Worm (Caenorhabditis elegans) whole organism, young adult: Measurements from ENCODE around the gene pqn-79.
"Not testable (repeated sequence)": the region's sequence is repeated elsewhere in the genome, so short reads cannot be mapped to it uniquely, and the experiment has no call there.

Source experiments
- C06A6.2 ChIP-seq: fragments of 200-800 bp; sonication (Bioruptor generic); conservative IDR thresholded peaks from 2 replicates; pipeline ENCODE4 v1.3.6; 2022; ENCODE audit warnings: missing genetic modification characterization, missing compliant biosample characterization
- C17E4.6 ChIP-seq: fragments of 200-800 bp; sonication (Bioruptor generic); IDR thresholded peaks from 2 replicates; pipeline ENCODE4 v1.3.6; 2022; ENCODE audit warnings: missing genetic modification reagents, missing genetic modification characterization, missing compliant biosample characterization
- F10E7.11 ChIP-seq: sonication (generic microtip); optimal IDR thresholded peaks from 2 replicates; lab custom pipeline; 2017; ENCODE audit warnings: mild to moderate bottlenecking, missing genetic modification characterization, moderate library complexity, missing compliant biosample characterization
- F22D6.2 ChIP-seq: sonication (generic microtip); optimal IDR thresholded peaks from 2 replicates; lab custom pipeline; 2016; ENCODE audit warnings: mild to moderate bottlenecking, missing genetic modification characterization, missing compliant biosample characterization
- F37B4.10 ChIP-seq: fragments of 200-800 bp; sonication (Bioruptor generic); IDR thresholded peaks from 2 replicates; pipeline ENCODE4 v1.3.6; 2022; ENCODE audit warnings: missing genetic modification characterization, missing compliant biosample characterization
- F52B5.7 ChIP-seq: sonication (generic microtip); optimal IDR thresholded peaks from 2 replicates; lab custom pipeline; 2016; ENCODE audit warnings: mild to moderate bottlenecking, missing genetic modification characterization, missing compliant biosample characterization
- K11D2.4 ChIP-seq: fragments of 200-800 bp; sonication (Bioruptor generic); IDR thresholded peaks from 2 replicates; pipeline ENCODE4 v1.3.6; 2022; ENCODE audit warnings: missing genetic modification reagents, missing genetic modification characterization, missing compliant biosample characterization
- Y53F4B.3 ChIP-seq: fragments of 200-800 bp; sonication (Bioruptor generic); IDR thresholded peaks from 2 replicates; pipeline ENCODE4 v1.3.6; 2022; ENCODE audit warnings: missing genetic modification reagents, missing genetic modification characterization, missing compliant biosample characterization
- Y53G8AR.9 ChIP-seq: fragments of 200-800 bp; sonication (Bioruptor generic); conservative IDR thresholded peaks from 2 replicates; pipeline ENCODE4 v1.3.6; 2022; ENCODE audit warnings: missing genetic modification reagents, missing genetic modification characterization, missing compliant biosample characterization
- Y67H2A.10 ChIP-seq: fragments of 200-800 bp; sonication (Bioruptor generic); conservative IDR thresholded peaks from 2 replicates; pipeline ENCODE4 v1.3.6; 2022; ENCODE audit warnings: missing genetic modification reagents, missing genetic modification characterization, missing compliant biosample characterization
- Y79H2A.3 ChIP-seq: fragments of 200-800 bp; sonication (Bioruptor generic); conservative IDR thresholded peaks from 2 replicates; pipeline ENCODE4 v1.3.6; 2022; ENCODE audit warnings: missing genetic modification reagents, missing genetic modification characterization, missing compliant biosample characterization
- ama-1 ChIP-seq, 3 experiments: fragments of 150-350 bp in 1 of 3; sonication (generic microtip) in 2 of 3; optimal IDR thresholded peaks; 2 replicates each; lab custom pipeline; 2014 to 2018; ENCODE audit warnings: missing biosample characterization in 2 of 3, missing genetic modification characterization in 2 of 3, missing genetic modification reagents in 2 of 3
- aptf-2 ChIP-seq: fragments of 200-800 bp; sonication (Bioruptor generic); conservative IDR thresholded peaks from 2 replicates; pipeline ENCODE4 v1.3.6; 2022; ENCODE audit warnings: missing genetic modification reagents, missing genetic modification characterization, missing compliant biosample characterization
- attf-3 ChIP-seq: fragments of 200-800 bp; sonication (Bioruptor generic); conservative IDR thresholded peaks from 2 replicates; pipeline ENCODE4 v1.3.6; 2022; ENCODE audit warnings: missing genetic modification reagents, missing genetic modification characterization, missing compliant biosample characterization
- ceh-100 ChIP-seq: fragments of 200-800 bp; sonication (Bioruptor generic); IDR thresholded peaks from 2 replicates; pipeline ENCODE4 v1.3.6; 2022; ENCODE audit warnings: missing genetic modification reagents, missing genetic modification characterization, missing compliant biosample characterization
- ceh-91 ChIP-seq: fragments of 200-800 bp; sonication (Bioruptor generic); IDR thresholded peaks from 2 replicates; pipeline ENCODE4 v1.3.6; 2022; ENCODE audit warnings: missing genetic modification reagents, missing genetic modification characterization, missing compliant biosample characterization
- dpl-1 ChIP-seq: fragments of 150-350 bp; optimal IDR thresholded peaks from 2 replicates; lab custom pipeline; 2014; ENCODE audit warnings: missing biosample characterization, missing genetic modification reagents, missing genetic modification characterization
- ets-4 ChIP-seq: fragments of 200-800 bp; sonication (Bioruptor generic); optimal IDR thresholded peaks from 2 replicates; lab custom pipeline; 2018; ENCODE audit warnings: mild to moderate bottlenecking, missing genetic modification characterization, missing compliant biosample characterization
- fkh-3 ChIP-seq: sonication (generic microtip); optimal IDR thresholded peaks from 2 replicates; lab custom pipeline; 2016; ENCODE audit warnings: mild to moderate bottlenecking, missing genetic modification characterization, missing compliant biosample characterization
- hrde-1 ChIP-seq: sonication (generic microtip); optimal IDR thresholded peaks from 2 replicates; lab custom pipeline; 2016; ENCODE audit warnings: missing genetic modification characterization, mild to moderate bottlenecking, missing compliant biosample characterization, moderate library complexity, missing genotype, missing genetic modification reagents, borderline replicate concordance
- hsf-1 ChIP-seq: fragments of 200-800 bp; sonication (Bioruptor generic); IDR thresholded peaks from 2 replicates; pipeline ENCODE4 v1.3.6; 2022; ENCODE audit warnings: missing genetic modification reagents, missing genetic modification characterization, missing compliant biosample characterization
- lag-1 ChIP-seq: fragments of 200-800 bp; sonication (Bioruptor generic); IDR thresholded peaks from 2 replicates; pipeline ENCODE4 v1.3.6; 2022; ENCODE audit warnings: missing genetic modification reagents, missing genetic modification characterization, missing compliant biosample characterization
- lin-40 ChIP-seq: sonication (generic microtip); optimal IDR thresholded peaks from 2 replicates; lab custom pipeline; 2016; ENCODE audit warnings: missing genetic modification characterization, mild to moderate bottlenecking, missing compliant biosample characterization, missing genotype, missing genetic modification reagents
- lsl-1 ChIP-seq: fragments of 200-800 bp; sonication (Bioruptor generic); optimal IDR thresholded peaks from 2 replicates; lab custom pipeline; 2018; ENCODE audit warnings: mild to moderate bottlenecking, missing genetic modification characterization, moderate library complexity, missing compliant biosample characterization
- madf-10 ChIP-seq: sonication (generic microtip); optimal IDR thresholded peaks from 2 replicates; lab custom pipeline; 2016; ENCODE audit warnings: mild to moderate bottlenecking, missing genetic modification characterization, missing compliant biosample characterization
- madf-3 ChIP-seq: fragments of 200-800 bp; sonication (Bioruptor generic); IDR thresholded peaks from 2 replicates; pipeline ENCODE4 v1.3.6; 2022; ENCODE audit warnings: missing genetic modification reagents, missing genetic modification characterization, missing compliant biosample characterization
- mel-28 ChIP-seq: sonication (generic microtip); optimal IDR thresholded peaks from 2 replicates; lab custom pipeline; 2016; ENCODE audit warnings: borderline replicate concordance, mild to moderate bottlenecking, missing genetic modification characterization, missing compliant biosample characterization
- nfya-2 ChIP-seq: fragments of 200-800 bp; sonication (Bioruptor generic); IDR thresholded peaks from 2 replicates; pipeline ENCODE4 v1.3.6; 2022; ENCODE audit warnings: missing genetic modification reagents, missing genetic modification characterization, missing compliant biosample characterization
- nfyb-1 ChIP-seq: fragments of 200-800 bp; sonication (Bioruptor generic); IDR thresholded peaks from 2 replicates; pipeline ENCODE4 v1.3.6; 2022; ENCODE audit warnings: missing genetic modification reagents, missing genetic modification characterization, missing compliant biosample characterization
- nhr-80 ChIP-seq: sonication (generic microtip); optimal IDR thresholded peaks from 2 replicates; lab custom pipeline; 2016; ENCODE audit warnings: missing genetic modification characterization, missing compliant biosample characterization
- rcor-1 ChIP-seq: fragments of 200-800 bp; sonication (Bioruptor generic); IDR thresholded peaks from 2 replicates; pipeline ENCODE4 v1.3.6; 2022; ENCODE audit warnings: missing genetic modification reagents, missing genetic modification characterization, missing compliant biosample characterization
- rec-8 ChIP-seq, 2 experiments: sonication (generic microtip); optimal IDR thresholded peaks; 2 replicates each; lab custom pipeline; 2016; ENCODE audit warnings: mild to moderate bottlenecking in 2 of 2, missing genetic modification characterization in 2 of 2, missing genetic modification reagents in 2 of 2, missing genotype in 2 of 2, missing biosample characterization in 1 of 2, missing compliant biosample characterization in 1 of 2, moderate library complexity in 1 of 2
- snpc-1.1 ChIP-seq: sonication (generic microtip); optimal IDR thresholded peaks from 2 replicates; lab custom pipeline; 2017; ENCODE audit warnings: missing genetic modification characterization, mild to moderate bottlenecking, missing compliant biosample characterization, antibody characterized with exemption, moderate library complexity, missing genotype, missing genetic modification reagents; ENCODE audit not compliant: insufficient read depth
- snpc-3.4 ChIP-seq: sonication (generic microtip); optimal IDR thresholded peaks from 2 replicates; lab custom pipeline; 2017; ENCODE audit warnings: missing genetic modification characterization, mild to moderate bottlenecking, missing compliant biosample characterization, antibody characterized with exemption, moderate library complexity, missing genotype, missing genetic modification reagents
- snpc-4 ChIP-seq, 5 experiments: fragments of 150-350 bp in 1 of 5; sonication (generic microtip) in 4 of 5; optimal IDR thresholded peaks; 2 replicates each; lab custom pipeline; 2014 to 2018; ENCODE audit warnings: missing genetic modification characterization in 5 of 5, missing biosample characterization in 3 of 5, antibody characterized with exemption in 2 of 5, mild to moderate bottlenecking in 2 of 5, missing compliant biosample characterization in 2 of 5, missing genotype in 2 of 5, moderate library complexity in 2 of 5, missing genetic modification reagents in 1 of 5
- tlf-1 ChIP-seq: fragments of 200-800 bp; sonication (Bioruptor generic); optimal IDR thresholded peaks from 2 replicates; lab custom pipeline; 2018; ENCODE audit warnings: mild to moderate bottlenecking, missing genetic modification characterization, missing compliant biosample characterization
- xnd-1 ChIP-seq: sonication (generic microtip); optimal IDR thresholded peaks from 2 replicates; lab custom pipeline; 2016; ENCODE audit warnings: missing genotype, missing genetic modification reagents, missing genetic modification characterization, missing compliant biosample characterization
- ztf-22 ChIP-seq: fragments of 200-800 bp; sonication (Bioruptor generic); optimal IDR thresholded peaks from 2 replicates; lab custom pipeline; 2018; ENCODE audit warnings: mild to moderate bottlenecking, missing genetic modification characterization, moderate library complexity, missing compliant biosample characterization
- ztf-26 ChIP-seq: sonication (generic microtip); optimal IDR thresholded peaks from 2 replicates; lab custom pipeline; 2017; ENCODE audit warnings: missing genetic modification characterization, missing compliant biosample characterization

Gene pqn-79

ce11 chrIV:15617667-15618066 is 22.3 kb downstream of the pqn-79 start:
- TF ChIP-seq ztf-26 (no peak), rec-8 (tag; optimal IDR thresholded peaks at IDR 0.05; lab: Kevin White, UChicago) (no peak), snpc-1.1 (tag; lab: Kevin White, UChicago) (no peak), C06A6.2 (no peak)

DNA sequence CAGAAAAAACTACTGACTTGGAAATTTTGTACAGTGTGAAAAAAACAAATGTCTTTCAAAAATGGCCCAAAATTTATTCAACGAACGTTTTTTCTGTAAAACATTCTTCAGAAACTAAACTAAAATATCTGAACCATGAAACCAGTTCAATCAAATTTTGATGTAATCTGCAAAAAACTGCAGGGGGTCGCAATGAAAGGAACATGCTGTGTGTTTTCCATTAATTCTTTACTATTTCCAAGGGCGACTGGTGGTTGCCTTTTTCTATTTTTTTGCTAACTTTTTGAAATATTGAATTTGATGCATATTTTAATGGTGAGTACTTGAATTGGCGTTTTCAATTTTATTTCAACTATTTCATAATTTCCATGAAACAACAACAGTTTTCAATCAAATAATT is 35.8 kb downstream of the pqn-79 start, which contains the start of gene Y105C5A.9:
TSS of gene Y105C5A.9 (plus strand) at position 301 of the 400 bp plus-strand sequence.
- no peak for TF ChIP-seq aptf-2 (GFP tag; lab: Robert Waterston, UW)
- TF ChIP-seq lag-1, result no peak
- no peak for TF ChIP-seq F10E7.11 (tag; lab: Kevin White, UChicago)
- TF ChIP-seq nhr-80 (tag; lab: Kevin White, UChicago), result no peak
- no peak for TF ChIP-seq ztf-26
- TF ChIP-seq fkh-3 (tag; lab: Kevin White, UChicago), result no peak
- no peak for TF ChIP-seq F37B4.10 (GFP tag; lab: Robert Waterston, UW)
- no peak for TF ChIP-seq attf-3 (GFP tag; lab: Robert Waterston, UW)
- no peak for TF ChIP-seq tlf-1 (GFP tag; lab: Kevin White, UChicago)
- TF ChIP-seq F22D6.2 (tag; lab: Kevin White, UChicago), result no peak
- TF ChIP-seq lin-40 (tag; lab: Kevin White, UChicago), result no peak
- no peak for TF ChIP-seq xnd-1 (tag; lab: Kevin White, UChicago)
- no peak for TF ChIP-seq snpc-3.4 (tag; lab: Kevin White, UChicago)
- TF ChIP-seq mel-28 (tag; lab: Kevin White, UChicago), result no peak
- no peak for TF ChIP-seq K11D2.4 (GFP tag; lab: Robert Waterston, UW)
- TF ChIP-seq madf-3 (GFP tag; lab: Robert Waterston, UW), result no peak
- TF ChIP-seq ceh-100 (GFP tag; lab: Robert Waterston, UW), result no peak
- TF ChIP-seq Y67H2A.10, result no peak
- TF ChIP-seq hrde-1 (tag; lab: Kevin White, UChicago), result no peak
- no peak for TF ChIP-seq hsf-1 (GFP tag; lab: Robert Waterston, UW)

- TF ChIP-seq nfyb-1 (GFP tag; lab: Robert Waterston, UW), result peak; percentile 92
Measured at ce11 chrIV:15634240-15634789, 38.9 kb downstream of the pqn-79 start, which contains the start of gene Y105C5A.1274. Gene Y105C5A.1274, plus strand, starts transcription at chrIV:15634739.

- not testable (repeated sequence) for TF ChIP-seq lsl-1 (GFP tag; lab: Kevin White, UChicago); C17E4.6 (GFP tag; lab: Robert Waterston, UW); xnd-1 (tag; lab: Kevin White, UChicago)
Measured at ce11 chrIV:15635462-15635861, 40.1 kb downstream of the pqn-79 start, which contains the start of gene Y105C5A.10. Gene Y105C5A.10, plus strand, starts transcription at chrIV:15635762.

DNA sequence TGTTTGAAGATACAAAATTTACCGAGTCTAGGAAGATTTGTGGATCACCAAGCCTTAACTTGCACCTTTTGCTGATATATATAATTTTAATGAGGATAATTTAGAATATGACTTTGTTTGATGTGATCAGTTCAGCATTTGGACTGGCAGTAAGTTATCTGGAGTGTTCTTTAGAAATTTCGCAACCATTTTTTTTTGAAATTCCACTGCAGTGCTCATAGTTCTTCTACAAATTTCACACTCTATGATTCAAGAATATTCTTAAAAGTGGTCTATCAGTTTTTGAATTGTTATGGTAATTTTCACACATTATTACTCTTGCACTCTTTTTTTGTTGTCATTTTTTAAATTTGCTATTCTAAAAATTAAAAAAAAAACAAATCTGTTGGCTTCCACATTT is 43.9 kb downstream of the pqn-79 start:
- TF ChIP-seq snpc-4 (GFP tag; optimal IDR thresholded peaks at IDR 0.05; lab: Kevin White, UChicago) (no peak), snpc-4 (tag; optimal IDR thresholded peaks at IDR 0.05; lab: Kevin White, UChicago) (no peak), Y53G8AR.9 (GFP tag; lab: Robert Waterston, UW) (no peak), dpl-1 (no peak), aptf-2 (GFP tag; lab: Robert Waterston, UW) (no peak), ztf-22 (no peak), ceh-91 (no peak), ama-1 (optimal IDR thresholded peaks at IDR 0.05; lab: Kevin White, UChicago) (no peak), ama-1 (GFP tag; optimal IDR thresholded peaks at IDR 0.05; lab: Kevin White, UChicago) (no peak), K11D2.4 (GFP tag; lab: Robert Waterston, UW) (no peak), Y79H2A.3 (no peak), ets-4 (GFP tag; lab: Kevin White, UChicago) (no peak), rcor-1 (GFP tag; lab: Robert Waterston, UW) (no peak), snpc-3.4 (tag; lab: Kevin White, UChicago) (no peak), ceh-100 (GFP tag; lab: Robert Waterston, UW) (no peak), nfya-2 (GFP tag; lab: Robert Waterston, UW) (no peak), F52B5.7 (tag; lab: Kevin White, UChicago) (no peak), madf-10 (tag; lab: Kevin White, UChicago) (no peak), Y53F4B.3 (GFP tag; lab: Robert Waterston, UW) (no peak)
